Worm (Caenorhabditis elegans): ENCODE results near the gene nspc-20.

The nspc-20 gene

DNA sequence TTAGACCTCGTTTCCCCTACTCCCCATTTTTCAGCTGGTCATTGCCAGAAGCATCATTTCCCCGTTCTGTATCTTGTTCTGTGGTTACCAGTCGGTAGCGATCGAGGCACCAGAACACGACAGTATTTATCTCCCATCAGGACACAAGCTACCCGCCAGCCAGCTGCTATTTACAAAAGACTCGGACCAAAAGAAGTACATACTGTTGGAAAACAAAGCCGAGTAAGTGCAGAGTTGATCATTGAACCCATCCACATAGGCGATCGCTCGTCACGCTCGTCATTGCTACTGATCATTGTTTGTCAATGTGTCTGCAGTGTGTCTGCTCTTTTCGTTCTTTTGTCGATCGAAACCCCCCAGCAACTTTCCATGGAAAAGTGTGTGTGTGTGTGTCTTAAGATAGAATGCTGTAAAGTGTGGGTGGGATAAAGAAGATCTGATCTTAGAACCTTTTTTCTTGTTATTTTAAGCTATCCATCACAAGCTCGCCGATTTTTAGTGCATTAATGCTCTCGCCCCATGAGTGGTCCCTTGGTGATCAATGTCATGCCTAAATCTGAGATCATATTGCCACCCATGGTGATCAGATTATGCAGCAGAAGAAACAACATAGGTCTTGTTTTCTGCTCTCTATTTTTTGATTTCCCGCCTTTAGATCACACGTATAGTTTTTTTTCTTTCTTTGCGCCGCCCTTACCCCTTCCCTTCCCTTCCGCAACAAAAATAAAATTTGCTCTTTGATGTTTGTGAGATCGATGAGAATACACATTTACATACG lies 29.7 kb upstream of the nspc-20 start:
- TF ChIP-seq nhr-6 (tag; optimal IDR thresholded peaks at IDR 0.05), result no peak
- TF ChIP-seq aly-2 (tag; optimal IDR thresholded peaks at IDR 0.05), result no peak
- TF ChIP-seq Y55F3AM.14 (GFP tag; optimal IDR thresholded peaks at IDR 0.05), result no peak
- TF ChIP-seq lin-13 (GFP tag; optimal IDR thresholded peaks at IDR 0.05), result no peak
- TF ChIP-seq unc-62 (GFP tag; optimal IDR thresholded peaks at IDR 0.05), result no peak
- peak; percentile 66 for TF ChIP-seq sma-9 (GFP tag; optimal IDR thresholded peaks at IDR 0.05)
- TF ChIP-seq sma-9 (tag; optimal IDR thresholded peaks at IDR 0.05), result no peak
- TF ChIP-seq nhr-10 (tag; optimal IDR thresholded peaks at IDR 0.05), result no peak

DNA sequence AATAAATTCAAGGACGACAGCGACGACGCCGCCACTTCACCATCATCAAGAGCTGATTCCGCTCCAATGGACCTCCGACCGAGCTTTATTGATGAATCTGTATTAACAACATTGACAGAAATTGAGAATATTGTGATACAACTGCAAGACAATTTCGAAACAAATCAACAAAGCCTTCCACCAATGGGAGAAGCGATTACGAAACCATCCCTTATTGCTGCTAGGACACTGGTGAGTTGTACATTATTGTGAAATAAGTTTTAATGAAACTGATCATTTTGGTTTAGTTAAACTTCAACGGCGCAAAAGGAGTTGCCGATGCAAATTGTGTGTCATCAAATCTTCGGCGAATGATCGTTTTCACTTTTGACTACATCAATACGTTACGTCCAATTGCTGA lies 29.1 kb upstream of the nspc-20 start:
- TF ChIP-seq nhr-25 (tag; optimal IDR thresholded peaks at IDR 0.05) (no peak), gmeb-1 (tag; optimal IDR thresholded peaks at IDR 0.05) (no peak), unc-55 (GFP tag; optimal IDR thresholded peaks at IDR 0.05) (peak; percentile 51)

DNA sequence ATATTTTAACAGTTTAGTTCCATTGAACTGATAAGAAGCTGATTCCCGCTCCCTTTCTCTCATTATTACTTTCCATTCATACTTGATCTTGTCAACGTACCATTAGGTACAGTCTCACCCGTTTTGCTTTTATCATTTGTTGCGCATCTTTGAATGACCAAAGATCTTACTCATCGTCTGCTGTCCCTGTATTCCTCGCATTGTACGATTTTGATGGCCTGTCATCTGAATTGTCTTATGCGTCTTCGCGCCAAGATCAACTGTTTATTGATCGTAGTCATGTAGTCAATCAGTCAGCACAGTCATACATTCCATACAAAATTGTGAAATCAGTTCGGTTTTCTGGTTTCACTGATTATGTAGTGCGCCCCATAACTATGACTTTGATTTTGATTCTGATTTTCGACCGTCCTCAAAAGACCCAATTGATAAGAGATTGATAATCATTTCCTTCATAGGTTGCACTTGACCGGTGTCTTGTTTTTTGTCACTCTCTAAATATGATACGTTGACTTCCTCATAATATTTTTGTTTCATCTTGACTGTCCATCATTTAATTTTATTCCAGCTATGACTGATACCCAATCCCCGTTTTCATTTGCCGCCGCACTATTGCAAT lies 28.0 kb upstream of the nspc-20 start, which contains the start of gene nhr-3:
nhr-3 (plus strand) TSS at position 569 of the 619 bp plus-strand sequence.
- peak; percentile 22 for TF ChIP-seq nhr-6 (tag; optimal IDR thresholded peaks at IDR 0.05)
- TF ChIP-seq crh-2 (tag; optimal IDR thresholded peaks at IDR 0.05), result peak; percentile 49
- no peak for TF ChIP-seq nhr-21 (tag; optimal IDR thresholded peaks at IDR 0.05)
- no peak for TF ChIP-seq R02D3.7 (tag; optimal IDR thresholded peaks at IDR 0.05)
- peak; percentile 2 for TF ChIP-seq nhr-129 (tag; optimal IDR thresholded peaks at IDR 0.05)
- TF ChIP-seq blmp-1 (tag; optimal IDR thresholded peaks at IDR 0.05; ENCODE audit: insufficient read depth), result peak; percentile 79
- TF ChIP-seq unc-62 (GFP tag; optimal IDR thresholded peaks at IDR 0.05), result no peak
- TF ChIP-seq nhr-25 (tag; optimal IDR thresholded peaks at IDR 0.05), result peak; percentile 37
- peak; percentile 13 for TF ChIP-seq fos-1 (tag; optimal IDR thresholded peaks at IDR 0.05)
- peak; percentile 60 for TF ChIP-seq sma-3 (GFP tag; optimal IDR thresholded peaks at IDR 0.05)
- peak; percentile 47 for TF ChIP-seq sma-9 (GFP tag; optimal IDR thresholded peaks at IDR 0.05)
- TF ChIP-seq sma-9 (tag; optimal IDR thresholded peaks at IDR 0.05), result no peak

DNA sequence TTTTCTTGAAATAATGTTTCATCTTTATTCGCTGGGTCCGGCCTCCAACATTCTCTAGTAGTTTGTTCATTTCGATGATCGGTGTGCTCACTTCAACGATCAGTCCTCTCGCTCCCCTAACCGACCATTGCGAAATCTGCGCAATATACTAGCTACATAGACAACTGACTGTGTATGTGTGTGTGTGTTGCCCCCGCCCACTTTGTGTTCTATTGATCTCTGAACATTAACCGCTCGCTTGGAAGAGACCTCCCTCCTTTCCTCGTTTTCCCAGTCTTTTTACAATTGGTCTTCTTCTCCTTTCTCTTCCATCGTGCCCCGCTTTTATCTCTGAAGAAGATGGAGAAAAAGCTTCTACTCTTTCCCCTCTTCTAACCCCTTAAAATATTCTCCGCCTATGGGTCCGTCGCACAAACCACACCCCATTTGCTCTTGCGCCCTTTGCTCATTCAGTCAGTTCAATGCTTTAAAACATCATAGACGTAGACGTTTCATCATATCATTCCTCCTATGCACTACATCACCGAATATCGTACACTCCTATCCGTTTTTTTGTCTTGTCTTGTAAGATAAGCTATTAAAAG lies 27.4 kb upstream of the nspc-20 start:
- TF ChIP-seq peb-1 (tag; optimal IDR thresholded peaks at IDR 0.05) (no peak), ztf-11 (tag; optimal IDR thresholded peaks at IDR 0.05) (no peak), R02D3.7 (tag; optimal IDR thresholded peaks at IDR 0.05) (no peak), nhr-23 (tag; optimal IDR thresholded peaks at IDR 0.05) (no peak), unc-62 (GFP tag; optimal IDR thresholded peaks at IDR 0.05) (no peak), elt-1 (tag; optimal IDR thresholded peaks at IDR 0.05) (no peak), blmp-1 (tag; optimal IDR thresholded peaks at IDR 0.05; ENCODE audit: insufficient read depth) (no peak), Y55F3AM.14 (GFP tag; optimal IDR thresholded peaks at IDR 0.05) (peak; percentile 13), zag-1 (tag; optimal IDR thresholded peaks at IDR 0.05) (peak; percentile 70), nhr-77 (tag; optimal IDR thresholded peaks at IDR 0.05) (no peak), elt-3 (tag; optimal IDR thresholded peaks at IDR 0.05) (no peak), nhr-21 (tag; optimal IDR thresholded peaks at IDR 0.05) (no peak), F13H6.1 (tag; optimal IDR thresholded peaks at IDR 0.05) (peak; percentile 66), C34F6.9 (tag; optimal IDR thresholded peaks at IDR 0.05) (peak; percentile 42), unc-55 (GFP tag; optimal IDR thresholded peaks at IDR 0.05) (peak; percentile 28), nhr-11 (tag; optimal IDR thresholded peaks at IDR 0.05) (no peak), nhr-129 (tag; optimal IDR thresholded peaks at IDR 0.05) (peak; percentile 77), ama-1 (optimal IDR thresholded peaks at IDR 0.05) (no peak), lsy-2 (tag; optimal IDR thresholded peaks at IDR 0.05) (peak; percentile 20 to 44), mab-5 (tag; optimal IDR thresholded peaks at IDR 0.05) (no peak), sma-9 (GFP tag; optimal IDR thresholded peaks at IDR 0.05) (peak; percentile 97), sma-9 (tag; optimal IDR thresholded peaks at IDR 0.05) (no peak), mbf-1 (tag; optimal IDR thresholded peaks at IDR 0.05) (no peak), sma-3 (GFP tag; optimal IDR thresholded peaks at IDR 0.05) (no peak), ztf-1 (GFP tag; conservative IDR thresholded peaks at IDR 0.05) (no peak), mdl-1 (tag; optimal IDR thresholded peaks at IDR 0.05) (peak; percentile 28 to 52), nhr-237 (tag; optimal IDR thresholded peaks at IDR 0.05) (no peak), nhr-25 (tag; optimal IDR thresholded peaks at IDR 0.05) (no peak), crh-2 (tag; optimal IDR thresholded peaks at IDR 0.05) (no peak), ceh-16 (tag; optimal IDR thresholded peaks at IDR 0.05) (no peak), sem-4 (tag; optimal IDR thresholded peaks at IDR 0.05) (peak; percentile 52), fos-1 (tag; optimal IDR thresholded peaks at IDR 0.05) (no peak), egl-27 (tag; optimal IDR thresholded peaks at IDR 0.05) (no peak), aly-2 (tag; optimal IDR thresholded peaks at IDR 0.05) (no peak), dmd-4 (tag; optimal IDR thresholded peaks at IDR 0.05) (no peak), alr-1 (tag; optimal IDR thresholded peaks at IDR 0.05) (no peak), ztf-4 (tag; optimal IDR thresholded peaks at IDR 0.05) (no peak), nhr-6 (tag; optimal IDR thresholded peaks at IDR 0.05) (no peak), lin-39 (tag; optimal IDR thresholded peaks at IDR 0.05) (no peak), ZK546.5 (tag; optimal IDR thresholded peaks at IDR 0.05) (no peak)
